Fruit fly (Drosophila melanogaster) whole organism, embryonic: ENCODE measurements around the gene CG4133.
A peak's percentile ranks its signal among the peaks of the same experiment; 100 is the strongest.

ENCODE experiments used
- Bgb ChIP-seq: fragments of 200-800 bp; sonication (Bioruptor generic); IDR thresholded peaks from 2 replicates; pipeline ENCODE4 v1.3.6; 2022; ENCODE audit warnings: missing biosample characterization, missing genetic modification characterization; ENCODE audit not compliant: partially characterized antibody
- CG10543 ChIP-seq: fragments of 200-800 bp; sonication (Bioruptor generic); optimal IDR thresholded peaks from 3 replicates; lab custom pipeline; 2017; ENCODE audit warnings: missing biosample characterization, mild to moderate bottlenecking, missing genetic modification characterization, moderate library complexity
- CG1602 ChIP-seq: fragments of 200-800 bp; sonication (Bioruptor generic); optimal IDR thresholded peaks from 3 replicates; lab custom pipeline; 2016; ENCODE audit warnings: missing biosample characterization, missing genetic modification characterization
- CG16779 ChIP-seq: fragments of 200-800 bp; sonication (Bioruptor generic); IDR thresholded peaks from 2 replicates; pipeline ENCODE4 v1.3.6; 2022; ENCODE audit warnings: missing biosample characterization, missing genetic modification characterization
- CG17802 ChIP-seq: fragments of 200-800 bp; sonication (Bioruptor generic); optimal IDR thresholded peaks from 2 replicates; lab custom pipeline; 2018; ENCODE audit warnings: missing biosample characterization, mild to moderate bottlenecking, missing genetic modification characterization, moderate library complexity
- CG18011 ChIP-seq: fragments of 200-800 bp; sonication (Bioruptor generic); optimal IDR thresholded peaks from 2 replicates; lab custom pipeline; 2017; ENCODE audit warnings: missing biosample characterization, missing genetic modification characterization, mild to moderate bottlenecking, moderate library complexity, missing genotype
- CG2120 ChIP-seq: fragments of 200-800 bp; sonication (Bioruptor generic); optimal IDR thresholded peaks from 3 replicates; lab custom pipeline; 2016; ENCODE audit warnings: missing biosample characterization, missing genetic modification characterization
- CG30431 ChIP-seq: fragments of 200-800 bp; sonication (Bioruptor generic); optimal IDR thresholded peaks from 2 replicates; lab custom pipeline; 2017; ENCODE audit warnings: missing biosample characterization, missing genetic modification characterization
- CG31388 ChIP-seq: fragments of 200-800 bp; sonication (Bioruptor generic); optimal IDR thresholded peaks from 2 replicates; lab custom pipeline; 2016; ENCODE audit warnings: missing biosample characterization, missing genetic modification characterization
- CG32772 ChIP-seq: fragments of 200-800 bp; sonication (Bioruptor generic); IDR thresholded peaks from 2 replicates; pipeline ENCODE4 v1.3.6; 2022; ENCODE audit warnings: missing biosample characterization, missing genetic modification characterization
- CG4424 ChIP-seq: fragments of 200-800 bp; sonication (Bioruptor generic); optimal IDR thresholded peaks from 3 replicates; lab custom pipeline; 2016; ENCODE audit warnings: missing biosample characterization, missing genetic modification characterization
- CG4820 ChIP-seq: fragments of 200-800 bp; sonication (Bioruptor generic); optimal IDR thresholded peaks from 3 replicates; lab custom pipeline; 2016; ENCODE audit warnings: missing biosample characterization, missing genetic modification characterization
- CG6175 ChIP-seq: fragments of 200-800 bp; sonication (Bioruptor generic); IDR thresholded peaks from 3 replicates; pipeline ENCODE4 v1.3.6; 2022; ENCODE audit warnings: missing biosample characterization, missing genetic modification characterization
- CG6254 ChIP-seq: fragments of 200-800 bp; sonication (Bioruptor generic); optimal IDR thresholded peaks from 3 replicates; lab custom pipeline; 2017; ENCODE audit warnings: mild to moderate bottlenecking, missing biosample characterization, missing genetic modification reagents, missing genetic modification characterization
- CG7357 ChIP-seq: fragments of 200-800 bp; sonication (Bioruptor generic); IDR thresholded peaks from 3 replicates; pipeline ENCODE4 v1.3.6; 2022; ENCODE audit warnings: missing biosample characterization, missing genetic modification characterization
- CG8290 ChIP-seq, 3 experiments: fragments of 200-800 bp; sonication (Bioruptor generic); optimal IDR thresholded peaks; 2 replicates each; lab custom pipeline; 2016 to 2019; ENCODE audit warnings: missing biosample characterization in 3 of 3, missing genetic modification characterization in 3 of 3, mild to moderate bottlenecking in 2 of 3, moderate library complexity in 1 of 3
- CG8359 ChIP-seq: fragments of 200-800 bp; sonication (Bioruptor generic); optimal IDR thresholded peaks from 2 replicates; lab custom pipeline; 2017; ENCODE audit warnings: missing biosample characterization, mild to moderate bottlenecking, missing genetic modification characterization, borderline replicate concordance
- CG8765 ChIP-seq: fragments of 200-800 bp; sonication (Bioruptor generic); IDR thresholded peaks from 2 replicates; pipeline ENCODE4 v1.3.6; 2022; ENCODE audit warnings: missing biosample characterization, missing genetic modification characterization
- CG9932 ChIP-seq: fragments of 200-800 bp; sonication (Bioruptor generic); IDR thresholded peaks from 2 replicates; pipeline ENCODE4 v1.3.6; 2022; ENCODE audit warnings: missing biosample characterization, missing genetic modification characterization
- Dbx ChIP-seq: fragments of 200-800 bp; sonication (Bioruptor generic); IDR thresholded peaks from 3 replicates; pipeline ENCODE4 v1.3.6; 2022; ENCODE audit warnings: missing biosample characterization, missing genetic modification characterization
- Eip74EF ChIP-seq, 2 experiments: fragments of 200-800 bp in 1 of 2; fragments of >200 bp in 1 of 2; sonication (Bioruptor generic) in 1 of 2; optimal IDR thresholded peaks; 2 replicates each; lab custom pipeline; 2017 to 2019; ENCODE audit warnings: missing biosample characterization in 2 of 2, missing genetic modification characterization in 2 of 2, mild to moderate bottlenecking in 1 of 2, moderate library complexity in 1 of 2
- Ets65A ChIP-seq: fragments of 200-800 bp; sonication (Bioruptor generic); peaks from one replicate; lab custom pipeline; 2016; ENCODE audit warnings: missing biosample characterization, missing genetic modification characterization
- GATAe ChIP-seq: fragments of 200-800 bp; sonication (Bioruptor generic); conservative IDR thresholded peaks from 2 replicates; pipeline ENCODE4 v1.3.6; 2022; ENCODE audit warnings: missing biosample characterization, missing genetic modification characterization
- H2.0 ChIP-seq: fragments of 200-800 bp; sonication (Bioruptor generic); IDR thresholded peaks from 2 replicates; pipeline ENCODE4 v1.3.6; 2022; ENCODE audit warnings: missing biosample characterization, missing genetic modification characterization
- HLH3B ChIP-seq: fragments of 200-800 bp; sonication (Bioruptor generic); IDR thresholded peaks from 2 replicates; pipeline ENCODE4 v1.3.6; 2022; ENCODE audit warnings: missing biosample characterization, missing genetic modification characterization
- Max ChIP-seq: fragments of 200-800 bp; sonication (Bioruptor generic); optimal IDR thresholded peaks from 2 replicates; lab custom pipeline; 2016; ENCODE audit warnings: missing biosample characterization, mild to moderate bottlenecking, missing genetic modification characterization
- Med ChIP-seq: fragments of 200-800 bp; sonication (Bioruptor generic); peaks from one replicate; lab custom pipeline; 2016; ENCODE audit warnings: missing biosample characterization, missing genetic modification characterization, mild to moderate bottlenecking, inconsistent platforms, moderate library complexity
- Nf-YB ChIP-seq: fragments of 200-800 bp; sonication (Bioruptor generic); optimal IDR thresholded peaks from 3 replicates; lab custom pipeline; 2019; ENCODE audit warnings: missing biosample characterization, mild to moderate bottlenecking, missing genetic modification characterization, moderate library complexity
- Oaz ChIP-seq: fragments of 200-800 bp; sonication (Bioruptor generic); IDR thresholded peaks from 2 replicates; pipeline ENCODE4 v1.3.6; 2022; ENCODE audit warnings: missing biosample characterization, missing genetic modification characterization
- Ssrp ChIP-seq: fragments of 200-800 bp; sonication (Bioruptor generic); optimal IDR thresholded peaks from 2 replicates; lab custom pipeline; 2018; ENCODE audit warnings: missing biosample characterization, mild to moderate bottlenecking, missing genetic modification characterization, moderate library complexity
- Trl ChIP-seq, 3 experiments: fragments of >200 bp in 2 of 3; fragments of 200-800 bp in 1 of 3; sonication (Bioruptor generic) in 1 of 3; optimal IDR thresholded peaks; 2 replicates in 1 of 3; 3 replicates in 2 of 3; lab custom pipeline; 2016 to 2017; ENCODE audit warnings: missing biosample characterization in 1 of 3, missing genetic modification characterization in 1 of 3
- bbx ChIP-seq: fragments of 200-800 bp; sonication (Bioruptor generic); IDR thresholded peaks from 2 replicates; pipeline ENCODE4 v1.3.6; 2022; ENCODE audit warnings: missing biosample characterization, missing genetic modification characterization; ENCODE audit not compliant: partially characterized antibody
- gcm ChIP-seq: fragments of 200-800 bp; sonication (Bioruptor generic); optimal IDR thresholded peaks from 2 replicates; lab custom pipeline; 2019; ENCODE audit warnings: missing biosample characterization, mild to moderate bottlenecking, missing genetic modification characterization, moderate library complexity
- gcm2 ChIP-seq: fragments of 200-800 bp; sonication (Bioruptor generic); optimal IDR thresholded peaks from 2 replicates; lab custom pipeline; 2016; ENCODE audit warnings: missing biosample characterization, missing genetic modification characterization
- gfzf ChIP-seq: fragments of 200-800 bp; sonication (Bioruptor generic); optimal IDR thresholded peaks from 2 replicates; lab custom pipeline; 2016; ENCODE audit warnings: missing biosample characterization, mild to moderate bottlenecking, missing genetic modification characterization, moderate library complexity
- grn ChIP-seq: fragments of 200-800 bp; sonication (Bioruptor generic); optimal IDR thresholded peaks from 3 replicates; lab custom pipeline; 2017; ENCODE audit warnings: missing biosample characterization, missing genetic modification characterization
- ham ChIP-seq: fragments of 200-800 bp; sonication (Bioruptor generic); IDR thresholded peaks from 2 replicates; pipeline ENCODE4 v1.3.6; 2022; ENCODE audit warnings: missing biosample characterization, missing genetic modification characterization
- onecut ChIP-seq: fragments of 200-800 bp; sonication (Bioruptor generic); IDR thresholded peaks from 2 replicates; pipeline ENCODE4 v1.3.6; 2022; ENCODE audit warnings: missing biosample characterization, missing genetic modification characterization
- phol ChIP-seq: fragments of 200-800 bp; sonication (Bioruptor generic); optimal IDR thresholded peaks from 3 replicates; lab custom pipeline; 2018; ENCODE audit warnings: missing biosample characterization, mild to moderate bottlenecking, missing genetic modification characterization, moderate library complexity
- pnt ChIP-seq: fragments of 200-800 bp; sonication (Bioruptor generic); optimal IDR thresholded peaks from 3 replicates; lab custom pipeline; 2016; ENCODE audit warnings: missing biosample characterization, missing genetic modification characterization
- sc ChIP-seq, 3 experiments: fragments of >200 bp in 2 of 3; fragments of 200-800 bp in 1 of 3; sonication (Bioruptor generic) in 1 of 3; optimal IDR thresholded peaks; 2 replicates in 2 of 3; 3 replicates in 1 of 3; lab custom pipeline; 2017; ENCODE audit warnings: mild to moderate bottlenecking in 1 of 3, missing biosample characterization in 1 of 3, missing genetic modification characterization in 1 of 3, missing genetic modification reagents in 1 of 3
- scrt ChIP-seq: fragments of 200-800 bp; sonication (Bioruptor generic); optimal IDR thresholded peaks from 2 replicates; lab custom pipeline; 2018; ENCODE audit warnings: missing biosample characterization, mild to moderate bottlenecking, missing genetic modification characterization, moderate library complexity
- sens ChIP-seq: fragments of 200-800 bp; sonication (Bioruptor generic); peaks from one replicate; lab custom pipeline; 2016; ENCODE audit warnings: missing biosample characterization, missing genetic modification characterization
- so ChIP-seq: fragments of 200-800 bp; sonication (Bioruptor generic); IDR thresholded peaks from 3 replicates; pipeline ENCODE4 v1.3.6; 2022; ENCODE audit warnings: missing biosample characterization, missing genetic modification characterization
- sqz ChIP-seq: fragments of 200-800 bp; sonication (Bioruptor generic); optimal IDR thresholded peaks from 3 replicates; lab custom pipeline; 2018; ENCODE audit warnings: missing biosample characterization, mild to moderate bottlenecking, missing genetic modification characterization
- sug ChIP-seq: fragments of 200-800 bp; optimal IDR thresholded peaks from 2 replicates; lab custom pipeline; 2019; ENCODE audit warnings: missing biosample characterization, mild to moderate bottlenecking, missing genetic modification characterization, moderate library complexity
- tin ChIP-seq: fragments of 200-800 bp; sonication (Bioruptor generic); optimal IDR thresholded peaks from 3 replicates; lab custom pipeline; 2016; ENCODE audit warnings: missing biosample characterization, missing genetic modification characterization

The CG4133 gene

dm6 chr2L:498474-498821, 43.1 kb downstream of the CG4133 start (continued):
- TF ChIP-seq CG8359 (GFP tag; lab: Kevin White, UChicago) (no peak), gfzf (GFP tag; lab: Kevin White, UChicago) (no peak), Eip74EF (GFP tag; optimal IDR thresholded peaks at IDR 0.05; lab: Kevin White, UChicago) (no peak), CG18011 (GFP tag; lab: Kevin White, UChicago) (no peak), sug (tag; lab: Kevin White, UChicago) (peak; percentile 37), CG17802 (tag; lab: Kevin White, UChicago) (no peak)

- 0 out of 3 replicates have a peak, but pooled peaks have one; percentile 42 for TF ChIP-seq CG6175
- peak; percentile 6; the same call in 1 of the 2 replicates for TF ChIP-seq bbx (GFP tag; lab: Robert Waterston, UW)
- 0 out of 2 replicates have a peak, but pooled peaks have one; percentile 23 for TF ChIP-seq CG8765 (GFP tag; lab: Robert Waterston, UW)
- TF ChIP-seq Med = peak; percentile 26
- TF ChIP-seq Ets65A (GFP tag; lab: Kevin White, UChicago) = peak; percentile 6
- TF ChIP-seq gcm2 = no peak
Observed at dm6 chr2L:499939-500338, 44.6 kb downstream of the CG4133 start.

- no peak for TF ChIP-seq H2.0 (GFP tag; lab: Robert Waterston, UW)
- TF ChIP-seq Ssrp (tag; lab: Kevin White, UChicago) = no peak
- no peak for TF ChIP-seq CG32772
- no peak for TF ChIP-seq sqz (GFP tag; lab: Kevin White, UChicago)
- no peak for TF ChIP-seq CG31388
- no peak for TF ChIP-seq HLH3B (GFP tag; lab: Robert Waterston, UW)
- no peak for TF ChIP-seq CG6254
- TF ChIP-seq sens = peak; percentile 8
- no peak for TF ChIP-seq Dbx (GFP tag; lab: Robert Waterston, UW)
- TF ChIP-seq CG9932 (GFP tag; lab: Robert Waterston, UW) = no peak
- TF ChIP-seq CG2120 (GFP tag; lab: Kevin White, UChicago) = no peak
- TF ChIP-seq Trl (optimal IDR thresholded peaks at IDR 0.05; lab: Kevin White, UChicago) = peak in 1 of 2 experiments; percentile 24
- no peak for TF ChIP-seq Trl (GFP tag; optimal IDR thresholded peaks at IDR 0.05; lab: Kevin White, UChicago)
- TF ChIP-seq CG30431 = no peak
- peak; percentile 47 for TF ChIP-seq Med
- no peak for TF ChIP-seq CG4424
- TF ChIP-seq Oaz (GFP tag; lab: Robert Waterston, UW) = no peak
- TF ChIP-seq CG7357 (GFP tag; lab: Robert Waterston, UW) = no peak
- TF ChIP-seq CG8290 (GFP tag; optimal IDR thresholded peaks at IDR 0.05; lab: Kevin White, UChicago) = no peak
- no peak for TF ChIP-seq CG8290 (tag; optimal IDR thresholded peaks at IDR 0.05; lab: Kevin White, UChicago)
- TF ChIP-seq so = no peak
Observed at dm6 chr2L:501622-502021, 46.3 kb downstream of the CG4133 start.

DNA sequence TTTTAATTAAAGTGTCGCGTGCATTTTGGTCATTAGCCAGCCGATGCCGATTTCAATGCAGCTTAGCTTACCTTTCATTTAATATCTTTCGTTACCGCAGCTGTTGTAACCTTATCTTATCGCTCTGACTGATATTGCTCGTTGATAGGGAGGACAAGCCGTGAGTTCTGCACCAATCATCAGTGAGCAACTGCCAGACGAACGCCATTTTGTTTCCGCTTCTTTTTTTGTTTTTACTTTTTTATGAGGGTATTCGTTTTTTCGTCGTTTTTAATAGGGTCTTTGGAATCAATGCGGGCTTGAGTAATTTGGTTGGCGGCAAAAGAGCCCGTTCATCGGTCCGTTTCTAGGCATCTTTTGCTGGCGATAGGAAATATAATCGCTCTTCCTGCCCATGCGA, 49.7 kb downstream of the CG4133 start:
- peak; percentile 93 for TF ChIP-seq Nf-YB (GFP tag; lab: Kevin White, UChicago)
- peak; percentile 85 for TF ChIP-seq gcm (GFP tag; lab: Kevin White, UChicago)
- TF ChIP-seq CG4820 (GFP tag; lab: Kevin White, UChicago) = no peak
- no peak for TF ChIP-seq onecut
- no peak for TF ChIP-seq Trl (optimal IDR thresholded peaks at IDR 0.05; lab: Kevin White, UChicago)
- TF ChIP-seq Trl (GFP tag; optimal IDR thresholded peaks at IDR 0.05; lab: Kevin White, UChicago) = no peak
- no peak for TF ChIP-seq sc (optimal IDR thresholded peaks at IDR 0.05; lab: Kevin White, UChicago)
- TF ChIP-seq sc (GFP tag; optimal IDR thresholded peaks at IDR 0.05; lab: Kevin White, UChicago) = no peak
- TF ChIP-seq Max (GFP tag; lab: Kevin White, UChicago) = no peak
- no peak for TF ChIP-seq phol (tag; lab: Kevin White, UChicago)
- peak; percentile 66 for TF ChIP-seq GATAe
- TF ChIP-seq ham (GFP tag; lab: Robert Waterston, UW) = no peak
- TF ChIP-seq tin = no peak
- no peak for TF ChIP-seq scrt (GFP tag; lab: Kevin White, UChicago)
- no peak for TF ChIP-seq CG16779 (GFP tag; lab: Robert Waterston, UW)
- TF ChIP-seq Bgb (GFP tag; lab: Robert Waterston, UW) = no peak
- TF ChIP-seq grn (GFP tag; lab: Kevin White, UChicago) = peak; percentile 54
- TF ChIP-seq pnt (GFP tag; lab: Kevin White, UChicago) = no peak
- TF ChIP-seq CG1602 (GFP tag; lab: Kevin White, UChicago) = no peak
- no peak for TF ChIP-seq CG10543
